Worm (Caenorhabditis elegans): ENCODE data around the gene C32B5.13.

ce11 chrII:920326-920725 is 41.5 kb downstream of the C32B5.13 start:
- no peak for TF ChIP-seq nhr-85 (tag)
- TF ChIP-seq swsn-7 (tag; optimal IDR thresholded peaks at IDR 0.05), result no peak
- TF ChIP-seq snpc-4 (tag; optimal IDR thresholded peaks at IDR 0.05), result no peak
- TF ChIP-seq tbx-2 (tag; optimal IDR thresholded peaks at IDR 0.05), result no peak
- TF ChIP-seq alr-1 (tag; optimal IDR thresholded peaks at IDR 0.05; ENCODE audit: borderline replicate concordance), result no peak
- no peak for TF ChIP-seq lin-15B (tag; optimal IDR thresholded peaks at IDR 0.05)
- TF ChIP-seq pax-3 (tag; optimal IDR thresholded peaks at IDR 0.05), result no peak
- no peak for TF ChIP-seq dpl-1 (GFP tag; optimal IDR thresholded peaks at IDR 0.05)
- no peak for TF ChIP-seq nhr-90 (tag; optimal IDR thresholded peaks at IDR 0.05; ENCODE audit: poor library complexity)
- TF ChIP-seq nhr-12 (tag; optimal IDR thresholded peaks at IDR 0.05), result no peak

Measured in whole organism, L1 larva.